Worm (Caenorhabditis elegans): ENCODE results near the gene men-1.
A peak's percentile ranks its signal among the peaks of the same experiment; 100 is the strongest.

men-1 gene

DNA sequence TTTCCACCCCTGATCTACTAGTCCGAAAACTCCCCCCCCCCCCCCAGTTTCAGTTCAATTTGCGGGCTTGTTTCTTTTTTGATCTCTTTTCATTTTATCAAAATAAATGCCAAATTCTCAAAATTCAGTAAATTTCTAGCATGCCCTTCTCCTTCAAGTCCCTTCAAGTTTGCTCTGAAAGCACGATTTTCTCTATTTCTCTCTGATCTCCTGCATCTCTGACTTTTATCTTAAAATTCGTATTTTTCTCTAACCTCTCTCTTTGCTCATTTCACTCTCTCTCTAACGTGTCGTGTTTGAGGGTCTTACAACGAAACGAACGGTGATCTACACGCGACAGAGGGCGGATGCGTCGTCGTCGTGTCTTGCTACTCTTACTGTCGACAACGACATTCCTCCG lies 28.6 kb downstream of the men-1 start, which contains the start of gene ace-3:
TSS of gene ace-3 (plus strand) at position 301 of the 400 bp plus-strand sequence.
- TF ChIP-seq fkh-2 (tag; optimal IDR thresholded peaks at IDR 0.05) (no peak), lin-15B (tag; optimal IDR thresholded peaks at IDR 0.05) (no peak), ZK546.5 (tag; optimal IDR thresholded peaks at IDR 0.05) (no peak), ama-1 (optimal IDR thresholded peaks at IDR 0.05) (no peak), aly-2 (tag; optimal IDR thresholded peaks at IDR 0.05) (no peak), elt-2 (tag; optimal IDR thresholded peaks at IDR 0.05) (no peak), skn-1 (tag; optimal IDR thresholded peaks at IDR 0.05) (no peak), snpc-4 (tag; optimal IDR thresholded peaks at IDR 0.05) (no peak)

DNA sequence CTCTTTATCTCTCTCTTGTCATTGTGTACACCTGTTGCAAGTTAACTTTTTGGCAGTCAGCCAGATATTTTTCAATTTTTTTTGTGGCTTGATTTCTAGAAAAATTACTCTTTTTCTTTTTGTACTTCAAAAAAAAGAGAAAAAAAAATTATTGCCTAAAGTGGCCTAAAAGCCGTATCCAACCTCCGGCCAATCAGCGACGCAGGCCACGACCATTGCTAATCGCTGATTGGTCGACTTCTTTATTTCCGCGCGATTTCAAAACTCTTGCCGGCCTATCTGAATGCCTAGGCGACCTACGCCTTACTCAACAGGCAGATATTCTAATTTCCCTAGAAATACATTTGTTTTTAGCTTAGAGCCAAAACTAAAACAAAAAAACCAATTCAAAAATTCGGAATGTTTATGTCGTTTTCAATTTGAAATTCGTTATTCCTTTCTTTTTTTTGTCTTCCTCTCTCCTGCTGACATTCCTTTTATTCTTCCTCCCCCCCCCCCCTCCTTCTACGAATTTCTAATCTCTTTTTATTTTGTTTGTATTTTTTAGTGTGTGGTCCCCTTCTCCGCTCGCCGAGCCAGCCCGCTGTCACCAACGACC lies 36.3 kb downstream of the men-1 start, which contains the start of gene ace-4:
TSS of gene ace-4 (plus strand) at position 548 of the 598 bp plus-strand sequence.
- TF ChIP-seq elt-3 (tag; optimal IDR thresholded peaks at IDR 0.05) (no peak), nfya-1 (tag; optimal IDR thresholded peaks at IDR 0.05; ENCODE audit: insufficient read depth) (peak; percentile 63)

- no peak for TF ChIP-seq ama-1 (optimal IDR thresholded peaks at IDR 0.05)
- TF ChIP-seq lsy-12 (tag; optimal IDR thresholded peaks at IDR 0.05), result no peak
- no peak for TF ChIP-seq nfya-1 (tag; optimal IDR thresholded peaks at IDR 0.05; ENCODE audit: insufficient read depth)
- no peak for TF ChIP-seq nhr-237 (tag; optimal IDR thresholded peaks at IDR 0.05)
- no peak for TF ChIP-seq tbx-2 (tag; optimal IDR thresholded peaks at IDR 0.05)
These were observed 38.0 kb downstream of the men-1 start for ce11 chrII:14195931-14196330.

DNA sequence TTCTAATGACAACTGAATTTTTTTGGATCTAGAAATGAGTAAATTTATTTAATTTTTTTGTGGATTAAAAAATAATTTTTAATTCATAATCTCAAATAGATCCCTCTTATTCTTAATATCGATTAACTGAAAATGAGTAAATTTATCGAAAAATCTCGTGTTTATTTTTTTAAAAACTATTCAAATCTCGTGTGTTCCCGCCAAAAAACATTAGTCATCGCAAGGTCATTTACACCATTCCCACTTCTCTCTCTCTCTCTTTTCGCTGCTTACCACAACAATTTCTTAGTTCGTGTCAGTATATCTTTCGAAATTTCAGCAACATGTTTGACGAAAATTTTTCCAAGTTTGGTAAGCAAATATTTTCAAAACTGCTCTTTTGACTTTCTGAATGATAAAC lies 46.5 kb downstream of the men-1 start:
- TF ChIP-seq ceh-28 (tag; optimal IDR thresholded peaks at IDR 0.05), result no peak
- no peak for TF ChIP-seq fkh-2 (tag; optimal IDR thresholded peaks at IDR 0.05)
- TF ChIP-seq ceh-9 (tag; optimal IDR thresholded peaks at IDR 0.05), result no peak
- TF ChIP-seq lsy-12 (tag; optimal IDR thresholded peaks at IDR 0.05), result no peak
- TF ChIP-seq zag-1 (tag; optimal IDR thresholded peaks at IDR 0.05), result no peak

ce11 chrII:14186937-14187336 lies 47.0 kb downstream of the men-1 start:
- TF ChIP-seq skn-1 (tag; optimal IDR thresholded peaks at IDR 0.05) (no peak), snpc-4 (tag; optimal IDR thresholded peaks at IDR 0.05) (no peak), mdl-1 (tag; optimal IDR thresholded peaks at IDR 0.05) (no peak), sea-2 (GFP tag; optimal IDR thresholded peaks at IDR 0.05) (no peak), elt-3 (tag; optimal IDR thresholded peaks at IDR 0.05) (no peak), fkh-2 (tag; optimal IDR thresholded peaks at IDR 0.05) (no peak), nhr-28 (tag; optimal IDR thresholded peaks at IDR 0.05) (no peak), ceh-16 (tag; optimal IDR thresholded peaks at IDR 0.05) (no peak), ztf-4 (tag; optimal IDR thresholded peaks at IDR 0.05) (no peak), mml-1 (tag; optimal IDR thresholded peaks at IDR 0.05) (no peak)

DNA sequence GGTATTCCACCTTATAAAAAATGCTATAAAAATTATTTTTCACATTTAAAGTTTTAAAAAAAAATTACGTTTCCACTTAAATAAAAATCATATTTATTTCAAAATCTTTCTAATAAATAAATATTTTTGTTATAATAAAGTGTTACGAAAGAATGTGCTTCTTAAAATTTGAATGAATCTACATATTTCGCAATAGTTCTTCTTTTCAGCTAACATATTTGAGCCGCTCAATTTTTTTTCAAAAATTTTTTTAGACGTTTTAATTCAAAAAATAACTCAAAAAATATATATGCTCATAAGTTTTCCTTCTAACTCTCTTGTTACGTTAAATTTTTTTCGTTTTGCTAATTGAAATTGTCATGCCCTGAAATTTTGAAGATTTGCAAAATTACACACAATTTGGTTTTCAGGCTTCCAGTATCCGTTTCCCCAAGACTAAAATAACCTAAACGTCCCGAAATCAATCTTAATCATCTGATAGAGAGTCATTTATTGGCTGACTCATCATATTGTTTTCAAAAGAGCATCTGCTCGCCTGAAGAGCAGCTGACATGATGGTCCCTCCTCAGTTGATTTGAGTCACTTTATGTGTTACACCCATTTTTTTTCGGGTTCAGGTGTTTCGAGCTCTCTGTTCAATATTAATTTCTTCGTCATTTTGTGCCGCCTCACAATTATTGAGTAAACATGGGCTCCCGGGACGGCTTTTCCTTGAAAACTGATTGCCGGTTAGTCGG lies 55.5 kb downstream of the men-1 start, which contains the start of gene efhd-1:
TSS of gene efhd-1 (plus strand) at position 582 of the 737 bp plus-strand sequence.
- TF ChIP-seq egl-5 (tag; optimal IDR thresholded peaks at IDR 0.05) (peak; percentile 0), nhr-23 (tag; optimal IDR thresholded peaks at IDR 0.05) (no peak)

ce11 chrII:14176642-14177041 lies 57.3 kb downstream of the men-1 start:
- no peak for TF ChIP-seq lin-15B (tag; optimal IDR thresholded peaks at IDR 0.05)
- no peak for TF ChIP-seq ama-1 (optimal IDR thresholded peaks at IDR 0.05)
- TF ChIP-seq nhr-12 (tag; optimal IDR thresholded peaks at IDR 0.05), result no peak
- TF ChIP-seq ceh-9 (tag; optimal IDR thresholded peaks at IDR 0.05), result no peak
- no peak for TF ChIP-seq tbx-2 (tag; optimal IDR thresholded peaks at IDR 0.05)
- TF ChIP-seq eor-1 (tag; optimal IDR thresholded peaks at IDR 0.05), result no peak
- TF ChIP-seq nhr-43 (tag; optimal IDR thresholded peaks at IDR 0.05; ENCODE audit: poor library complexity, severe bottlenecking), result no peak
- no peak for TF ChIP-seq fkh-2 (tag; optimal IDR thresholded peaks at IDR 0.05)
- no peak for TF ChIP-seq elt-3 (tag; optimal IDR thresholded peaks at IDR 0.05)
- no peak for TF ChIP-seq zag-1 (tag; optimal IDR thresholded peaks at IDR 0.05)
- no peak for TF ChIP-seq nhr-11 (tag; optimal IDR thresholded peaks at IDR 0.05)
- TF ChIP-seq aly-2 (tag; optimal IDR thresholded peaks at IDR 0.05), result no peak
- TF ChIP-seq jun-1 (tag; optimal IDR thresholded peaks at IDR 0.05), result no peak
- no peak for TF ChIP-seq R02D3.7 (tag; optimal IDR thresholded peaks at IDR 0.05)
- TF ChIP-seq mml-1 (tag; optimal IDR thresholded peaks at IDR 0.05), result no peak
- no peak for TF ChIP-seq fkh-10 (GFP tag; optimal IDR thresholded peaks at IDR 0.05)
- no peak for TF ChIP-seq egl-5 (tag; optimal IDR thresholded peaks at IDR 0.05)
